Fruit fly (Drosophila melanogaster): Measurements from ENCODE around the gene CG34260.

- TF ChIP-seq Hr83 (GFP tag; optimal IDR thresholded peaks at IDR 0.05; ENCODE audit: poor library complexity, severe bottlenecking) (no peak), psq (GFP tag; optimal IDR thresholded peaks at IDR 0.05) (no peak), Jra (GFP tag; optimal IDR thresholded peaks at IDR 0.05) (no peak)
These were observed 20.3 kb downstream of the CG34260 start for dm6 chr3L:20734258-20734624.

All from whole organism, wandering third instar larva.